Worm (Caenorhabditis elegans) whole organism, L3 larva: ENCODE results near the gene F58F9.6.

Experiments used
- aly-2 ChIP-seq: fragments of 150-350 bp; optimal IDR thresholded peaks from 2 replicates; lab custom pipeline; 2014; ENCODE audit warnings: missing biosample characterization, missing genetic modification characterization
- ama-1 ChIP-seq: fragments of 150-350 bp; optimal IDR thresholded peaks from 2 replicates; lab custom pipeline; 2018
- ceh-16 ChIP-seq: sonication (generic microtip); optimal IDR thresholded peaks from 2 replicates; lab custom pipeline; 2017; ENCODE audit warnings: missing biosample characterization, missing genetic modification characterization
- ceh-28 ChIP-seq: fragments of 150-350 bp; optimal IDR thresholded peaks from 2 replicates; lab custom pipeline; 2014; ENCODE audit warnings: missing biosample characterization, missing genetic modification reagents, missing genetic modification characterization
- ceh-82 ChIP-seq: fragments of 150-350 bp; optimal IDR thresholded peaks from 2 replicates; lab custom pipeline; 2014; ENCODE audit warnings: missing biosample characterization, missing genetic modification characterization
- ceh-9 ChIP-seq: sonication (generic microtip); optimal IDR thresholded peaks from 2 replicates; lab custom pipeline; 2018; ENCODE audit warnings: missing biosample characterization, missing genetic modification characterization
- daf-12 ChIP-seq: fragments of 150-350 bp; optimal IDR thresholded peaks from 2 replicates; lab custom pipeline; 2014; ENCODE audit warnings: missing biosample characterization, missing genetic modification reagents, missing genetic modification characterization
- egl-27 ChIP-seq: sonication (generic microtip); optimal IDR thresholded peaks from 4 replicates; lab custom pipeline; 2017; ENCODE audit warnings: missing biosample characterization, missing genetic modification reagents, missing genetic modification characterization
- egl-5 ChIP-seq: fragments of 150-350 bp; optimal IDR thresholded peaks from 2 replicates; lab custom pipeline; 2017; ENCODE audit warnings: missing biosample characterization, missing genetic modification reagents, missing genetic modification characterization, inconsistent platforms
- elt-2 ChIP-seq: sonication (generic microtip); optimal IDR thresholded peaks from 2 replicates; lab custom pipeline; 2016; ENCODE audit warnings: missing genetic modification reagents, mild to moderate bottlenecking, missing genetic modification characterization, missing compliant biosample characterization
- elt-3 ChIP-seq, 3 experiments: fragments of 150-350 bp in 1 of 3; sonication (generic microtip) in 2 of 3; optimal IDR thresholded peaks; 2 replicates in 2 of 3; 4 replicates in 1 of 3; lab custom pipeline; 2014 to 2017; ENCODE audit warnings: missing biosample characterization in 3 of 3, missing genetic modification characterization in 3 of 3
- fkh-10 ChIP-seq: sonication (generic microtip); optimal IDR thresholded peaks from 2 replicates; lab custom pipeline; 2017; ENCODE audit warnings: missing biosample characterization, missing genetic modification reagents, missing genetic modification characterization
- fkh-2 ChIP-seq: fragments of 150-350 bp; optimal IDR thresholded peaks from 2 replicates; lab custom pipeline; 2014; ENCODE audit warnings: missing biosample characterization, missing genetic modification reagents, missing genetic modification characterization
- fos-1 ChIP-seq: fragments of 150-350 bp; optimal IDR thresholded peaks from 2 replicates; lab custom pipeline; 2014; ENCODE audit warnings: missing biosample characterization, missing genetic modification characterization
- jun-1 ChIP-seq: fragments of 150-350 bp; optimal IDR thresholded peaks from 2 replicates; lab custom pipeline; 2014; ENCODE audit warnings: missing biosample characterization, missing genetic modification reagents, missing genetic modification characterization
- lin-15B ChIP-seq: fragments of 150-350 bp; optimal IDR thresholded peaks from 2 replicates; lab custom pipeline; 2014; ENCODE audit warnings: missing biosample characterization, missing genetic modification characterization
- lin-39 ChIP-seq: fragments of 150-350 bp; optimal IDR thresholded peaks from 2 replicates; lab custom pipeline; 2018; ENCODE audit warnings: missing biosample characterization, missing genetic modification reagents, missing genetic modification characterization
- mml-1 ChIP-seq: fragments of 150-350 bp; sonication (generic microtip); optimal IDR thresholded peaks from 3 replicates; lab custom pipeline; 2014; ENCODE audit warnings: missing biosample characterization, missing genetic modification characterization
- nfya-1 ChIP-seq: sonication (generic microtip); optimal IDR thresholded peaks from 2 replicates; lab custom pipeline; 2017; ENCODE audit warnings: missing genetic modification characterization, mild to moderate bottlenecking, missing compliant biosample characterization, antibody characterized with exemption, moderate library complexity; ENCODE audit not compliant: insufficient read depth
- nhr-11 ChIP-seq: fragments of 150-350 bp; optimal IDR thresholded peaks from 2 replicates; lab custom pipeline; 2014; ENCODE audit warnings: missing biosample characterization, missing genetic modification characterization
- nhr-23 ChIP-seq: fragments of 150-350 bp; optimal IDR thresholded peaks from 2 replicates; lab custom pipeline; 2014; ENCODE audit warnings: missing biosample characterization, missing genetic modification reagents, missing genetic modification characterization
- nhr-43 ChIP-seq: sonication (generic microtip); optimal IDR thresholded peaks from 2 replicates; lab custom pipeline; 2016; ENCODE audit warnings: mild to moderate bottlenecking, missing genetic modification characterization, missing compliant biosample characterization; ENCODE audit not compliant: poor library complexity, severe bottlenecking
- nhr-67 ChIP-seq: fragments of 150-350 bp; optimal IDR thresholded peaks from 2 replicates; lab custom pipeline; 2014; ENCODE audit warnings: missing biosample characterization, missing genetic modification characterization
- nhr-76 ChIP-seq: fragments of 150-350 bp; sonication (generic microtip); optimal IDR thresholded peaks from 5 replicates; lab custom pipeline; 2014; ENCODE audit warnings: missing biosample characterization, missing genetic modification characterization
- nhr-77 ChIP-seq: fragments of 150-350 bp; optimal IDR thresholded peaks from 2 replicates; lab custom pipeline; 2014; ENCODE audit warnings: missing biosample characterization, missing genetic modification characterization
- pha-4 ChIP-seq: fragments of 150-350 bp; optimal IDR thresholded peaks from 2 replicates; lab custom pipeline; 2014; ENCODE audit warnings: missing biosample characterization, missing genetic modification reagents, missing genetic modification characterization
- pqm-1 ChIP-seq: fragments of 150-350 bp; optimal IDR thresholded peaks from 2 replicates; lab custom pipeline; 2017; ENCODE audit warnings: missing biosample characterization, missing genetic modification characterization, inconsistent platforms
- sea-2 ChIP-seq: fragments of 150-350 bp; sonication (generic microtip); optimal IDR thresholded peaks from 4 replicates; lab custom pipeline; 2014; ENCODE audit warnings: missing biosample characterization, missing genetic modification reagents, missing genetic modification characterization
- skn-1 ChIP-seq: fragments of 150-350 bp; optimal IDR thresholded peaks from 2 replicates; lab custom pipeline; 2014; ENCODE audit warnings: missing biosample characterization, missing genetic modification characterization
- snpc-4 ChIP-seq: fragments of 150-350 bp; optimal IDR thresholded peaks from 2 replicates; lab custom pipeline; 2014; ENCODE audit warnings: missing biosample characterization, missing genetic modification characterization
- unc-39 ChIP-seq: sonication (generic microtip); optimal IDR thresholded peaks from 4 replicates; lab custom pipeline; 2017; ENCODE audit warnings: missing biosample characterization, missing genetic modification characterization
- unc-62 ChIP-seq: fragments of 150-350 bp; sonication (generic microtip); optimal IDR thresholded peaks from 4 replicates; lab custom pipeline; 2014; ENCODE audit warnings: missing biosample characterization, missing genetic modification reagents, missing genetic modification characterization
- zag-1 ChIP-seq: fragments of 150-350 bp; optimal IDR thresholded peaks from 2 replicates; lab custom pipeline; 2014; ENCODE audit warnings: missing biosample characterization, missing genetic modification characterization
- ztf-4 ChIP-seq: fragments of 150-350 bp; optimal IDR thresholded peaks from 2 replicates; lab custom pipeline; 2014; ENCODE audit warnings: missing biosample characterization, missing genetic modification characterization

F58F9.6 gene

ce11 chrIV:6237508-6238227, at the start of gene F58F9.6, which contains the start of gene F58F9.8:
TSS of gene F58F9.6 (minus strand) at chrIV:6237608.
TSS of gene F58F9.8 (plus strand) at chrIV:6238177.
- no peak for TF ChIP-seq nhr-11
- no peak for TF ChIP-seq zag-1
- no peak for TF ChIP-seq nhr-43 (tag; lab: Kevin White, UChicago)
- TF ChIP-seq, all 47 proteins: peak for 0

DNA sequence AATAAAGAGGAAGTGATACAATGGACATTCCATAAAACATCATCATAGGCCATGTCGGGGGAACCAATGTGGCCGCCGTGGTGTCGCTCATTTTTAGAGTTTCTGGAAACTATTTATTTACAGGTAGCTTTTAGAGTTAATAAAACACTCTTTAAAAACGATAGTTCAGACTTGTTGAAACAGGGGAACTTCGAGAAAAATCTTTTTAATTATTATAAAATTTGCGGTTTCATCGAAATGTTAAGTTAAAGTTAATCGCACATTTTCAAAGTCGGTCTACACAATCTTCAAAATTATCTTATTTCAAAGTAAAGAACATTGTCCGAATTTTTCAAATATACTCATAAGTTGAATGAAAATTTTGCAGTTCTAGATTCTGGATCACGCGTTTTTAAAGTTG, 46.9 kb upstream of the F58F9.6 start, which contains the start of gene ops-1:
Gene ops-1, minus strand, starts transcription at position 101 of the 400 bp plus-strand sequence.
- TF ChIP-seq nhr-23 (tag; lab: Kevin White, UChicago) (no peak), ceh-9 (tag; lab: Kevin White, UChicago) (no peak), ceh-82 (tag; lab: Kevin White, UChicago) (no peak), snpc-4 (tag; lab: Kevin White, UChicago) (no peak), egl-5 (tag; lab: Kevin White, UChicago) (no peak), fkh-2 (tag; lab: Kevin White, UChicago) (no peak), aly-2 (tag; lab: Kevin White, UChicago) (no peak), ceh-16 (tag; lab: Kevin White, UChicago) (no peak), nhr-43 (tag; lab: Kevin White, UChicago) (no peak), lin-15B (tag; lab: Kevin White, UChicago) (no peak), nfya-1 (tag; lab: Kevin White, UChicago) (no peak), elt-3 (tag; optimal IDR thresholded peaks at IDR 0.05; lab: Kevin White, UChicago) (no peak), mml-1 (tag; lab: Kevin White, UChicago) (no peak)

ce11 chrIV:6282143-6282542, 44.7 kb upstream of the F58F9.6 start, which contains the start of gene srv-32:
TSS of gene srv-32 (minus strand) at chrIV:6282243.
- no peak for TF ChIP-seq ceh-9 (tag; lab: Kevin White, UChicago)
- no peak for TF ChIP-seq nfya-1 (tag; lab: Kevin White, UChicago)
- no peak for TF ChIP-seq unc-62 (GFP tag; lab: Kevin White, UChicago)
- no peak for TF ChIP-seq nhr-67 (tag; lab: Kevin White, UChicago)
- no peak for TF ChIP-seq unc-39
- TF ChIP-seq zag-1: no peak
- TF ChIP-seq ceh-28 (tag; lab: Kevin White, UChicago): no peak
- TF ChIP-seq egl-27 (tag; lab: Kevin White, UChicago): no peak
- TF ChIP-seq aly-2 (tag; lab: Kevin White, UChicago): no peak
- no peak for TF ChIP-seq daf-12
- TF ChIP-seq ztf-4 (tag; lab: Kevin White, UChicago): no peak
- TF ChIP-seq nhr-11: no peak
- no peak for TF ChIP-seq fkh-10
- no peak for TF ChIP-seq fos-1
- no peak for TF ChIP-seq nhr-76 (tag; lab: Kevin White, UChicago)
- no peak for TF ChIP-seq ama-1 (lab: Kevin White, UChicago)
- TF ChIP-seq ceh-82 (tag; lab: Kevin White, UChicago): no peak
- no peak for TF ChIP-seq elt-3 (tag; optimal IDR thresholded peaks at IDR 0.05; lab: Kevin White, UChicago)
- TF ChIP-seq mml-1 (tag; lab: Kevin White, UChicago): no peak
- TF ChIP-seq jun-1: no peak
- TF ChIP-seq, all 47 proteins: peak for 0

ce11 chrIV:6279392-6279791, 42.0 kb upstream of the F58F9.6 start, which contains the start of gene sams-5:
TSS of gene sams-5 (minus strand) at chrIV:6279522.
- no peak for TF ChIP-seq nfya-1 (tag; lab: Kevin White, UChicago)
- peak; percentile 72 for TF ChIP-seq pha-4 (tag; lab: Kevin White, UChicago)

DNA sequence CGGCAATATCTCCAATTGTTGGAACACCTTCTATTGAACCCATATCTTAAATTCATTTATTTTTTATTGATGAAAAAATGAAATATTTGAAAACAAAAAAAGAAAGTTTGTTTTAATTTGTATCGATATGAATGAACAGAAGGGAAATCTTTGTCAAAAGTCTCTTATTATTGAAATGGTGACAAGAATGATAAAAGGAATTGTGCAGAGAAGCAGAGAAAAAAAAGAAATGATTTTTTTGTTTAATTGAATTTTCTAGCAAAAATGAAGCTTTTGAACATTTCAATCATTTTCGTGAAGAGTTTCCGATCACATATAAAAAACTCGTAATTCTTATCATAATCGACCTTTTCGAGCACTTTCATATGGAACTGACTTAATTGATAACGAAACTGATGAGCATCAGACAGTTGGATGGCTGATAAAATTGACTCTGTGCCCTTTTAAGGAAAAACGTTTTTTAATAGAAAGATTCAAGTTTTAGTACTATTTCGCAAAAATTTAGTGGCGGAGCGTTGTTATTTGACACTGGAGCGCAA, 38.3 kb upstream of the F58F9.6 start, which contains the start of the genes aat-4 and T13A10.1:
Gene aat-4, minus strand, starts transcription at position 51 of the 539 bp plus-strand sequence.
Gene T13A10.1, plus strand, starts transcription at position 411 of the 539 bp plus-strand sequence.
- TF ChIP-seq daf-12 (no peak), pqm-1 (peak; percentile 60), ama-1 (lab: Kevin White, UChicago) (no peak), ztf-4 (tag; lab: Kevin White, UChicago) (no peak), elt-2 (tag; lab: Kevin White, UChicago) (peak; percentile 85), pha-4 (tag; lab: Kevin White, UChicago) (no peak), lin-39 (tag; lab: Kevin White, UChicago) (no peak), aly-2 (tag; lab: Kevin White, UChicago) (no peak), nhr-11 (no peak), fkh-2 (tag; lab: Kevin White, UChicago) (no peak), skn-1 (tag; lab: Kevin White, UChicago) (no peak), egl-27 (tag; lab: Kevin White, UChicago) (no peak), nhr-77 (tag; lab: Kevin White, UChicago) (no peak), sea-2 (no peak), elt-3 (tag; optimal IDR thresholded peaks at IDR 0.05; lab: Kevin White, UChicago) (no peak), nhr-67 (tag; lab: Kevin White, UChicago) (no peak)
